Worm (Caenorhabditis elegans) whole organism, L2 larva: ENCODE results near the gene irld-64.

ENCODE experiments used
- C34F6.9 ChIP-seq: fragments of 150-350 bp; optimal IDR thresholded peaks from 2 replicates; lab custom pipeline; 2014; ENCODE audit warnings: missing biosample characterization, missing genetic modification characterization
- F13H6.1 ChIP-seq: sonication (generic microtip); optimal IDR thresholded peaks from 2 replicates; lab custom pipeline; 2016; ENCODE audit warnings: missing genetic modification characterization, missing compliant biosample characterization
- Y55F3AM.14 ChIP-seq: fragments of 200-800 bp; sonication (Bioruptor generic); optimal IDR thresholded peaks from 2 replicates; lab custom pipeline; 2018; ENCODE audit warnings: mild to moderate bottlenecking, missing genetic modification characterization, missing compliant biosample characterization
- ama-1 ChIP-seq: fragments of 150-350 bp; optimal IDR thresholded peaks from 2 replicates; lab custom pipeline; 2018; ENCODE audit warnings: inconsistent platforms
- ceh-16 ChIP-seq: fragments of 150-350 bp; optimal IDR thresholded peaks from 2 replicates; lab custom pipeline; 2014; ENCODE audit warnings: missing biosample characterization, missing genetic modification characterization
- ceh-82 ChIP-seq: fragments of 150-350 bp; optimal IDR thresholded peaks from 2 replicates; lab custom pipeline; 2014; ENCODE audit warnings: missing biosample characterization, missing genetic modification characterization
- crh-2 ChIP-seq: sonication (generic microtip); optimal IDR thresholded peaks from 2 replicates; lab custom pipeline; 2017; ENCODE audit warnings: missing biosample characterization, missing genetic modification characterization
- dmd-4 ChIP-seq: sonication (generic microtip); optimal IDR thresholded peaks from 2 replicates; lab custom pipeline; 2017; ENCODE audit warnings: missing biosample characterization, missing genetic modification characterization
- egl-27 ChIP-seq: sonication (generic microtip); optimal IDR thresholded peaks from 3 replicates; lab custom pipeline; 2017; ENCODE audit warnings: missing biosample characterization, missing genetic modification reagents, missing genetic modification characterization
- elt-1 ChIP-seq: fragments of 150-350 bp; optimal IDR thresholded peaks from 2 replicates; lab custom pipeline; 2014; ENCODE audit warnings: missing biosample characterization, missing genetic modification characterization
- elt-3 ChIP-seq: sonication (generic microtip); optimal IDR thresholded peaks from 2 replicates; lab custom pipeline; 2017; ENCODE audit warnings: missing biosample characterization, missing genetic modification characterization
- lin-11 ChIP-seq: fragments of 150-350 bp; sonication (generic microtip); optimal IDR thresholded peaks from 2 replicates; lab custom pipeline; 2014; ENCODE audit warnings: missing biosample characterization, missing genetic modification characterization, inconsistent platforms, mixed read lengths
- lin-13 ChIP-seq: fragments of 150-350 bp; optimal IDR thresholded peaks from 2 replicates; lab custom pipeline; 2014; ENCODE audit warnings: missing biosample characterization, missing genetic modification reagents, missing genetic modification characterization
- lin-39 ChIP-seq: fragments of 150-350 bp; optimal IDR thresholded peaks from 2 replicates; lab custom pipeline; 2014; ENCODE audit warnings: missing biosample characterization, missing genetic modification reagents, missing genetic modification characterization
- lsy-2 ChIP-seq, 2 experiments: fragments of 150-350 bp in 1 of 2; sonication (generic microtip) in 1 of 2; optimal IDR thresholded peaks; 2 replicates each; lab custom pipeline; 2014 to 2017; ENCODE audit warnings: missing biosample characterization in 2 of 2, missing genetic modification characterization in 2 of 2
- mab-5 ChIP-seq: fragments of 150-350 bp; optimal IDR thresholded peaks from 2 replicates; lab custom pipeline; 2014; ENCODE audit warnings: missing biosample characterization, missing genetic modification characterization
- mbf-1 ChIP-seq: sonication (generic microtip); optimal IDR thresholded peaks from 2 replicates; lab custom pipeline; 2017; ENCODE audit warnings: missing biosample characterization, missing genetic modification characterization
- mdl-1 ChIP-seq, 2 experiments: fragments of 150-350 bp in 1 of 2; sonication (generic microtip) in 1 of 2; optimal IDR thresholded peaks; 2 replicates each; lab custom pipeline; 2017; ENCODE audit warnings: missing biosample characterization in 2 of 2, missing genetic modification characterization in 2 of 2
- nhr-10 ChIP-seq: sonication (generic microtip); optimal IDR thresholded peaks from 2 replicates; lab custom pipeline; 2017; ENCODE audit warnings: missing biosample characterization, missing genetic modification characterization
- nhr-11 ChIP-seq: fragments of 150-350 bp; optimal IDR thresholded peaks from 2 replicates; lab custom pipeline; 2014; ENCODE audit warnings: missing biosample characterization, missing genetic modification characterization
- nhr-12 ChIP-seq: fragments of 150-350 bp; optimal IDR thresholded peaks from 2 replicates; lab custom pipeline; 2014; ENCODE audit warnings: missing biosample characterization, missing genetic modification characterization
- nhr-129 ChIP-seq: fragments of 150-350 bp; optimal IDR thresholded peaks from 2 replicates; lab custom pipeline; 2014; ENCODE audit warnings: missing biosample characterization, missing genetic modification characterization
- nhr-21 ChIP-seq: fragments of 150-350 bp; optimal IDR thresholded peaks from 2 replicates; lab custom pipeline; 2014; ENCODE audit warnings: missing biosample characterization, missing genetic modification characterization
- nhr-237 ChIP-seq: fragments of 150-350 bp; optimal IDR thresholded peaks from 2 replicates; lab custom pipeline; 2014; ENCODE audit warnings: missing biosample characterization, missing genetic modification characterization
- nhr-6 ChIP-seq: fragments of 150-350 bp; optimal IDR thresholded peaks from 2 replicates; lab custom pipeline; 2014; ENCODE audit warnings: missing biosample characterization, missing genetic modification characterization
- nhr-77 ChIP-seq: fragments of 150-350 bp; optimal IDR thresholded peaks from 2 replicates; lab custom pipeline; 2014; ENCODE audit warnings: missing biosample characterization, missing genetic modification characterization
- sma-3 ChIP-seq: sonication (generic microtip); optimal IDR thresholded peaks from 2 replicates; lab custom pipeline; 2016; ENCODE audit warnings: missing genetic modification reagents, missing genetic modification characterization, missing compliant biosample characterization
- sma-9 ChIP-seq, 2 experiments: fragments of 150-350 bp in 1 of 2; sonication (generic microtip) in 1 of 2; optimal IDR thresholded peaks; 2 replicates each; lab custom pipeline; 2014 to 2016; ENCODE audit warnings: missing genetic modification characterization in 2 of 2, mild to moderate bottlenecking in 1 of 2, missing biosample characterization in 1 of 2, missing compliant biosample characterization in 1 of 2, missing genetic modification reagents in 1 of 2, moderate library complexity in 1 of 2
- snpc-4 ChIP-seq: fragments of 150-350 bp; optimal IDR thresholded peaks from 2 replicates; lab custom pipeline; 2014; ENCODE audit warnings: missing biosample characterization, missing genetic modification characterization
- unc-55 ChIP-seq: fragments of 150-350 bp; sonication (generic microtip); optimal IDR thresholded peaks from 3 replicates; lab custom pipeline; 2014; ENCODE audit warnings: missing biosample characterization, missing genetic modification reagents, missing genetic modification characterization
- unc-62 ChIP-seq: fragments of 150-350 bp; optimal IDR thresholded peaks from 2 replicates; lab custom pipeline; 2014; ENCODE audit warnings: missing biosample characterization, missing genetic modification reagents, missing genetic modification characterization
- zag-1 ChIP-seq: fragments of 150-350 bp; optimal IDR thresholded peaks from 2 replicates; lab custom pipeline; 2014; ENCODE audit warnings: missing biosample characterization, missing genetic modification characterization
- ztf-11 ChIP-seq: sonication (generic microtip); optimal IDR thresholded peaks from 2 replicates; lab custom pipeline; 2017; ENCODE audit warnings: missing biosample characterization, missing genetic modification characterization
- ztf-4 ChIP-seq: fragments of 150-350 bp; optimal IDR thresholded peaks from 2 replicates; lab custom pipeline; 2014; ENCODE audit warnings: missing biosample characterization, missing genetic modification characterization

The irld-64 gene

DNA sequence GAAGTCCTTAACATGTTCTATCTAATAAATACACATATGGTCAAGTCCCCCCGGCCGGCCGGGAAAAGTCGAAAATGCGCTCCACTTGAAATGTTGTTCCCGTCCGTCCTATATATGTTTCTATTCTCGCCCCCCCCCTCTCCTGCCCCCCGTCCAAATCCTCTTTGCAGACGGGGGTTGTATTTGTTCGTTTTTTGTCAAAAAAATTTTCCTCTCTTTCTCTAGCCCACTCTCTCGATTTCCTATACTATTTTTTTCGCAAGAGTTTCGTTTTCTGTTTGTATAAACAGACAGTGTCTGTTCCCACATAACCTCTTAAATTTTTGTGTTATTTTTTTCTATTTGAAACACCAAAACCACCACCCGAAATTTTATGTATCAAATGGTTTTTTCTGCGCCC, 36.7 kb upstream of the irld-64 start:
- TF ChIP-seq sma-9 (GFP tag; optimal IDR thresholded peaks at IDR 0.05; lab: Kevin White, UChicago) (peak; percentile 8), sma-9 (tag; optimal IDR thresholded peaks at IDR 0.05; lab: Kevin White, UChicago) (no peak), sma-3 (GFP tag; lab: Kevin White, UChicago) (no peak), F13H6.1 (peak; percentile 74), ztf-4 (tag; lab: Kevin White, UChicago) (no peak), nhr-11 (tag; lab: Kevin White, UChicago) (no peak), lsy-2 (tag; optimal IDR thresholded peaks at IDR 0.05; lab: Kevin White, UChicago) (no peak), nhr-129 (tag; lab: Kevin White, UChicago) (no peak), snpc-4 (tag; lab: Kevin White, UChicago) (no peak), nhr-21 (no peak), ama-1 (no peak), nhr-10 (tag; lab: Kevin White, UChicago) (no peak), elt-3 (tag; lab: Kevin White, UChicago) (no peak)

DNA sequence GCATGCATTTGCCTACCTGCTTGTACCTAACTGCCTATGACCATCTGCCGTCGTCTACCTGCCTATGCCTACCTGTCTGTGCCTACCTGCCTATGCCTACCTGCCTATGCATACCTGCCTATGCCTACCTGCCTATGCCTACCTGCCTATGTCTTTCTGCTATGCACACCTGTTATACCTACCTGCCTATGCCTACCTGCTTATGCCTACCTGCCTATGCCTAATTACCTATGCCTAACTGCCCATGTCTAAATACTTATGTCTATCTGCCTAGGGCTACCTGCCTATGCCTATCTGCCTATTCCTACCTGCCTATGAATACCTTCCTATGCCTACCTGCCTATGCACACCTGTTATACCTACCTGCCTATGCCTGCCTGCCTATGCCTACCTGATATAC, 36.0 kb upstream of the irld-64 start:
- TF ChIP-seq crh-2 (no peak), ztf-11 (no peak), unc-62 (GFP tag; lab: Kevin White, UChicago) (no peak), lin-39 (tag; lab: Kevin White, UChicago) (no peak), nhr-12 (no peak), sma-3 (GFP tag; lab: Kevin White, UChicago) (no peak), lin-11 (tag; lab: Kevin White, UChicago) (no peak), nhr-6 (tag; lab: Kevin White, UChicago) (no peak), mdl-1 (tag; optimal IDR thresholded peaks at IDR 0.05; lab: Kevin White, UChicago) (no peak), snpc-4 (tag; lab: Kevin White, UChicago) (no peak), zag-1 (tag; lab: Kevin White, UChicago) (no peak), elt-1 (tag; lab: Kevin White, UChicago) (no peak), egl-27 (tag; lab: Kevin White, UChicago) (no peak)
- TF ChIP-seq, all 48 proteins: peak for 0

DNA sequence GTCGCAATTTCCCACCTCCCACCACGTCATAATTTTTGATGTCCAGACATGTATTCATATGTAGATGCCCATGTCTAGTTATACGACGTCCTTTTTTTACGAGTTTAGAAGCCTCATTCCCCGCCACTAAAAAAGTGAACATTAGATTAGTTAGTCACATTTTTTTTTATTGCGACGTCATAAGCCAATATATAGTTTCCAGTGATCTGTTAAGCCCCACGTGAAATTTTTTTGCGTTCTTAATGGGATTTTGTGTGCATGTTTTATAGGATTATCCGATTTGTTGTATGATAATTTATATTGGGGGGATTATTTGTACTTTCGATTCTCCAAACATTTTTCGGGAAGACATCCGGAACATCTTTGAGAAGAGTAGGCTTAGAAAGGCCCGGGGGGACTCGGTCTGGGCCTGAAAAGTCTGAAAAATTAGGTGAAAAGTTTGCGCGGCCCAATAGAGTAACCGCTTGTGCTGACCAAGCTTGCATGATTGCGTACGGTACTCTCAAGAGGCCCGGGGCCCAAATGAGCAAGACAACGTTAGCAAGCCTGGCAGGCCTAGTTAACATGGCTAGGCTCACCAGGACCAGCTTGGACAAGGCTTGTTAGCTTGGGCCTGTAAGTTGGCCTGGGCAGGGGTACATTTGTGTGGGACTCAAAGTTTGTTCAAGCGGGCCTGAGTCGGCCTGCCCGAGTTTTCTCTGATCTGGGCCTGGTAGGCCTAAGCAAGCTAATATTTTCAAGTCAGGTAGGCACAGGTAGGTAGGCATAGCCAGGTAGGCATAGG, 35.0 kb upstream of the irld-64 start:
- TF ChIP-seq sma-3 (GFP tag; lab: Kevin White, UChicago) (no peak), C34F6.9 (tag; lab: Kevin White, UChicago) (no peak), Y55F3AM.14 (GFP tag; lab: Kevin White, UChicago) (no peak), ztf-11 (no peak), lin-13 (GFP tag; lab: Kevin White, UChicago) (no peak), snpc-4 (tag; lab: Kevin White, UChicago) (no peak)

DNA sequence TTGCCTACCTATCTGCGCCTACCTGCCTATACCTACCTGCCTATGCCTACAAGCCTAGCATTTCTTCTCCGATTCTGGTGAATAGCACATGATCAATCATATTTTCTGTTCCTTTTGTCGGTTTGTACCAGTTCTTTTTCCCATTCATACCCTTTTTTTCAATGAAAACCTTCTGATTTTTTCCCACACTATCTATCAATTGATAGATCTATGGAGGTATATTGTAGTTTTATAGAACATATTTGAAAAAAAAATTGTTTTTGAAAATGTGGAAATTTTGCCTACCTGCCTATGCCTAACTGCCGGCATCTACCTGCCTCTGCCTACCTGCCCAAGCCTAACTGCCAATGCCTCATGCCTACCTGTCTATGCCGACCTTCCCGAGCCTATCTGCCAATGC, 33.2 kb upstream of the irld-64 start:
- no peak for TF ChIP-seq nhr-11 (tag; lab: Kevin White, UChicago)
- no peak for TF ChIP-seq nhr-10 (tag; lab: Kevin White, UChicago)
- TF ChIP-seq crh-2: no peak
- TF ChIP-seq ceh-82 (tag; lab: Kevin White, UChicago): no peak

DNA sequence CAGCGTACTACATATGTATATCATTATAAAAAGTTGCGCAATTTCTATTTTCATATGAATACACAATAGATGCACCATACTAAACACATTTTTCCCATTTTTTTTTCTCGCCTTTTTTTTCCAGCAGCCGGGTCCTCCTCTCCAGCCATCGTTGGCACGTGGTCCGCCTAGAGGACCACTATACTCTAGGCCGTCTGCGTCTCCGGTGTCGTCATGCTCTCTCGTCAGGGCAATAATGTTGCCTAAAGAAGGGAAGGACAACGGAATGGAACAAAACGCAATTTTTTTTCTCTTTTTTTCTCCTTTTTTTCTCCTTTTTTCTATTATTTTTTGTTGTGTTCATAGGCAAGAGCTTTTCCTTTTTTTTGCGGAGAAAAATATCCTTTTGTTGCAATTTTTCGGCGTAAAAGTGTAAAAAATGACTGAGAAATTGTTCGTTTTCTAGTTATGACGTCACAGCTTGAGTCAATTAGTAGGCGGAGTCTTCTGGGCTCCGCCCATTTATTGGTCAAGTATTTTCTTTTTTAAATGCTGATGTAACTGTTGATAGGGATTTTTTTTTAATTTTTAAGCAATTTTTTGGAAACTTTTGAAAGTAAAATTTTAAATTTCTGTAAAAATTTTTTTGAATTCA, 32.2 kb upstream of the irld-64 start:
- TF ChIP-seq nhr-11 (tag; lab: Kevin White, UChicago): no peak
- TF ChIP-seq egl-27 (tag; lab: Kevin White, UChicago): no peak
- TF ChIP-seq mbf-1: no peak
- no peak for TF ChIP-seq sma-3 (GFP tag; lab: Kevin White, UChicago)
- peak; percentile 97 to 98 for TF ChIP-seq mdl-1 (tag; optimal IDR thresholded peaks at IDR 0.05; lab: Kevin White, UChicago)
- no peak for TF ChIP-seq dmd-4 (tag; lab: Kevin White, UChicago)
- TF ChIP-seq ztf-4 (tag; lab: Kevin White, UChicago): no peak
- TF ChIP-seq zag-1 (tag; lab: Kevin White, UChicago): peak; percentile 81
- peak; percentile 47 for TF ChIP-seq unc-55 (GFP tag; lab: Kevin White, UChicago)
- TF ChIP-seq elt-3 (tag; lab: Kevin White, UChicago): no peak
- no peak for TF ChIP-seq ama-1
- TF ChIP-seq nhr-237 (tag; lab: Kevin White, UChicago): no peak
- peak; percentile 46 for TF ChIP-seq Y55F3AM.14 (GFP tag; lab: Kevin White, UChicago)
- peak; percentile 41 for TF ChIP-seq C34F6.9 (tag; lab: Kevin White, UChicago)
- TF ChIP-seq crh-2: peak; percentile 40
- TF ChIP-seq F13H6.1: peak; percentile 57
- TF ChIP-seq nhr-21: no peak
- no peak for TF ChIP-seq nhr-6 (tag; lab: Kevin White, UChicago)
- no peak for TF ChIP-seq nhr-77 (tag; lab: Kevin White, UChicago)
- peak; percentile 7 for TF ChIP-seq lin-11 (tag; lab: Kevin White, UChicago)
- TF ChIP-seq mab-5 (tag; lab: Kevin White, UChicago): peak; percentile 31
- TF ChIP-seq sma-9 (GFP tag; optimal IDR thresholded peaks at IDR 0.05; lab: Kevin White, UChicago): peak; percentile 79
- TF ChIP-seq sma-9 (tag; optimal IDR thresholded peaks at IDR 0.05; lab: Kevin White, UChicago): no peak
- TF ChIP-seq ceh-16 (tag; lab: Kevin White, UChicago): no peak
